Worm (Caenorhabditis elegans): ENCODE measurements around the gene nhr-38.
"Not testable (repeated sequence)": the region's sequence is repeated elsewhere in the genome, so short reads cannot be mapped to it uniquely, and the experiment has no call there.

The nhr-38 gene

DNA sequence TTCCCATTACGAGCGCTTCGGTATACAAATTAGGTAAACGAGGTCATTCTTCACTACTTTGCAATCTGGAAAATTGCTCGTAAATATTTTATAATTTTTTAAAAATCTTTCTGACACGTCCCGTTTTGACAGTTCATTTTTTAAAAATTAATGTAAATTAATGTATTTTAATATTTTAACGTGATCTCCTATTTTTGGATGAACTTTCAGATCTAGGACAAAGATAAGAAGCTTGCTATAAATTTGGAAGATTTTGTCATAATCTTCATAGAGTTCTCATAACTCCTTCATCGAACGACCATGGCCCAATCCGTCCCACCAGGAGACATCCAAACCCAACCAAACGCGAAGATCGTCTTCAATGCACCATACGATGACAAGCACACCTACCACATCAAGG, 21.3 kb upstream of the nhr-38 start, which contains the start of gene msp-76:
Gene msp-76 (plus strand): TSS at position 301 of the 400 bp plus-strand sequence.
- TF ChIP-seq tbx-11 (GFP tag; IDR thresholded peaks at IDR 0.05); flt-1 (GFP tag; IDR thresholded peaks at IDR 0.05); B0310.2 (tag; optimal IDR thresholded peaks at IDR 0.05): not testable (repeated sequence)

DNA sequence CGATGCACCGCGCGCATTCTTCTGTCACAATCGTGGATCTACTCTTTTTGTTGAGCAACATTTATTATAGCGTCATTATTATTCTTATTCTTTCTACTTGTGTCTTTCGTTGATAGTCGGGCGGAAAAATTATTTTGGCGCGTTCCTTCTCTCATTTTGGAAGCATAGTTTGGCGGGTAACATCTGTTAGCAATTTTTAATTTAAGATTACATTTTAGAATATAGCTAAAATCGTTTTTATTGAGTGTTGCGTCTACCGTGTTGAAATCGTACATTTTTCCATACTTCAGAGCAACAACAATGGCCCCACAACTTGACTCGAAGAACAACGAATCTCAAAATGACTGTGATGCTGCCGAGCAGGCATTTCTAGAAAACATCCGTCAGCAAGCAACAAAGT, 19.3 kb upstream of the nhr-38 start, which contains the start of gene sdz-36:
Gene sdz-36 (plus strand): TSS at position 301 of the 400 bp plus-strand sequence.
- TF ChIP-seq scrt-1 (GFP tag; IDR thresholded peaks at IDR 0.05) (no peak), tbx-37 (GFP tag; conservative IDR thresholded peaks at IDR 0.05) (no peak), ets-7 (tag; optimal IDR thresholded peaks at IDR 0.05) (no peak), ceh-13 (GFP tag; optimal IDR thresholded peaks at IDR 0.05) (no peak)

- TF ChIP-seq ama-1 (optimal IDR thresholded peaks at IDR 0.05) (no peak), aly-1 (tag; optimal IDR thresholded peaks at IDR 0.05) (no peak), tbx-37 (GFP tag; conservative IDR thresholded peaks at IDR 0.05) (no peak), ceh-13 (GFP tag; optimal IDR thresholded peaks at IDR 0.05) (no peak), B0310.2 (tag; optimal IDR thresholded peaks at IDR 0.05) (no peak), tra-4 (tag; optimal IDR thresholded peaks at IDR 0.05) (no peak), hnd-1 (tag; optimal IDR thresholded peaks at IDR 0.05) (no peak), scrt-1 (GFP tag; IDR thresholded peaks at IDR 0.05) (no peak), hmg-4 (GFP tag; optimal IDR thresholded peaks at IDR 0.05) (no peak), hmbx-1 (tag; optimal IDR thresholded peaks at IDR 0.05) (no peak), sea-1 (GFP tag; conservative IDR thresholded peaks at IDR 0.05) (no peak), tbx-11 (GFP tag; IDR thresholded peaks at IDR 0.05) (no peak)
Measured at ce11 chrIV:9692874-9693273, 17.1 kb upstream of the nhr-38 start, which contains the start of gene twk-9. TSS of gene twk-9 (plus strand) at chrIV:9693174.

- TF ChIP-seq ama-1 (optimal IDR thresholded peaks at IDR 0.05) (no peak), F13C5.2 (tag; optimal IDR thresholded peaks at IDR 0.05) (no peak), flt-1 (GFP tag; IDR thresholded peaks at IDR 0.05) (no peak), tra-4 (tag; optimal IDR thresholded peaks at IDR 0.05) (no peak), ceh-36 (tag; optimal IDR thresholded peaks at IDR 0.05) (no peak), tbx-37 (GFP tag; conservative IDR thresholded peaks at IDR 0.05) (no peak), B0310.2 (tag; optimal IDR thresholded peaks at IDR 0.05) (no peak), scrt-1 (GFP tag; IDR thresholded peaks at IDR 0.05) (no peak), ets-7 (tag; optimal IDR thresholded peaks at IDR 0.05) (no peak), aly-1 (tag; optimal IDR thresholded peaks at IDR 0.05) (no peak), hnd-1 (tag; optimal IDR thresholded peaks at IDR 0.05) (no peak), sea-1 (GFP tag; conservative IDR thresholded peaks at IDR 0.05) (no peak), tbx-11 (GFP tag; IDR thresholded peaks at IDR 0.05) (no peak), hmg-4 (GFP tag; optimal IDR thresholded peaks at IDR 0.05) (no peak), pes-1 (GFP tag; IDR thresholded peaks at IDR 0.05) (no peak), ceh-13 (GFP tag; optimal IDR thresholded peaks at IDR 0.05) (no peak), hmbx-1 (tag; optimal IDR thresholded peaks at IDR 0.05) (no peak)
Measured at ce11 chrIV:9696513-9696912, 13.5 kb upstream of the nhr-38 start.

DNA sequence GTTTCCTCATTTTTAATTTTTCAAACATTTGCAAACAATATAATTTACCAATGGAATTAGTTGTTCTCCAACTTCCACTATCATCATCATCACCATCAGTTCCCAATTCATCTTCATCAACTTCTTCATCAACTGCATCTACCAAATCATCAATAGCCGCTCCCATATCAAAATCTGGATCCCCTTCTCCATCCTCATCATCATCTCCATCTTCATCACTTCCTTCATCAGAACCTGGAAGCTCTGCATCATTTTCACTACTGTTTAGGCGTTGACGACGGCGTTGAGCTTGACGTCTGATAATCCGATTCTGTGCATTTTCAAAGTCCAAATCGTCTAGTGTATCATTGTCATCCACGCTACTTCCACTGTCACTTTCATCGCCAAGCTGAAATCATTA, 12.1 kb upstream of the nhr-38 start:
- TF ChIP-seq ceh-36 (tag; optimal IDR thresholded peaks at IDR 0.05) (no peak), tbx-11 (GFP tag; IDR thresholded peaks at IDR 0.05) (no peak), hmg-4 (GFP tag; optimal IDR thresholded peaks at IDR 0.05) (no peak), pes-1 (GFP tag; IDR thresholded peaks at IDR 0.05) (no peak), tbx-37 (GFP tag; conservative IDR thresholded peaks at IDR 0.05) (no peak)

DNA sequence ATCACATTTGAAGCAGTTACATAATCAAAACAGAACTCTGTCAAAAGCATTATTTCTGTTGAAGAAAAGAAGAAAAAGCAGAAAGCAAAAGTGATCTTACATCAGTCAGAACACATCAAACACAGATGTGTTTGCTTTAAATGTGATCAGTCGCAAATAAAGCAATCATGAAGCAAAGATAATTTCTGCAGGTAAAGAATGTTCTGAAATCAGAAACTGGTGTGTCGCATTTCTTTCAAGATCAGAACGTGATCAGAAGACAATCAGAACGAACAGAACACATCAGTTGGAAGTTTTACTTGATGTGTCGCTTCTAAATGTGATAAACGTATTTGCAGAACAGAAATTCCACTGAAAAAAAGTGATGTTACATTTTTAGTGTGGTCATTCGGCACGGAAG, 10.9 kb upstream of the nhr-38 start:
- TF ChIP-seq hmbx-1 (tag; optimal IDR thresholded peaks at IDR 0.05) (no peak), aly-1 (tag; optimal IDR thresholded peaks at IDR 0.05) (no peak), B0310.2 (tag; optimal IDR thresholded peaks at IDR 0.05) (no peak), tra-4 (tag; optimal IDR thresholded peaks at IDR 0.05) (no peak), tbx-37 (GFP tag; conservative IDR thresholded peaks at IDR 0.05) (no peak), ceh-36 (tag; optimal IDR thresholded peaks at IDR 0.05) (no peak), F13C5.2 (tag; optimal IDR thresholded peaks at IDR 0.05) (no peak), hmg-4 (GFP tag; optimal IDR thresholded peaks at IDR 0.05) (no peak), sea-1 (GFP tag; conservative IDR thresholded peaks at IDR 0.05) (no peak), tbx-11 (GFP tag; IDR thresholded peaks at IDR 0.05) (no peak), ama-1 (optimal IDR thresholded peaks at IDR 0.05) (no peak), pes-1 (GFP tag; IDR thresholded peaks at IDR 0.05) (no peak), flt-1 (GFP tag; IDR thresholded peaks at IDR 0.05) (no peak), ets-7 (tag; optimal IDR thresholded peaks at IDR 0.05) (no peak), scrt-1 (GFP tag; IDR thresholded peaks at IDR 0.05) (no peak), ceh-13 (GFP tag; optimal IDR thresholded peaks at IDR 0.05) (no peak), hnd-1 (tag; optimal IDR thresholded peaks at IDR 0.05) (no peak)

- TF ChIP-seq tra-4 (tag; optimal IDR thresholded peaks at IDR 0.05) (no peak), hmbx-1 (tag; optimal IDR thresholded peaks at IDR 0.05) (no peak), tbx-37 (GFP tag; conservative IDR thresholded peaks at IDR 0.05) (no peak), F13C5.2 (tag; optimal IDR thresholded peaks at IDR 0.05) (no peak), tbx-11 (GFP tag; IDR thresholded peaks at IDR 0.05) (no peak), aly-1 (tag; optimal IDR thresholded peaks at IDR 0.05) (no peak), hmg-4 (GFP tag; optimal IDR thresholded peaks at IDR 0.05) (no peak)
Measured at ce11 chrIV:9706704-9707197, 3.2 kb upstream of the nhr-38 start, which contains the start of the genes dcaf-1 and dph-3. TSS of gene dcaf-1 (minus strand) at chrIV:9706723. TSS of gene dph-3 (plus strand) at chrIV:9707147.

DNA sequence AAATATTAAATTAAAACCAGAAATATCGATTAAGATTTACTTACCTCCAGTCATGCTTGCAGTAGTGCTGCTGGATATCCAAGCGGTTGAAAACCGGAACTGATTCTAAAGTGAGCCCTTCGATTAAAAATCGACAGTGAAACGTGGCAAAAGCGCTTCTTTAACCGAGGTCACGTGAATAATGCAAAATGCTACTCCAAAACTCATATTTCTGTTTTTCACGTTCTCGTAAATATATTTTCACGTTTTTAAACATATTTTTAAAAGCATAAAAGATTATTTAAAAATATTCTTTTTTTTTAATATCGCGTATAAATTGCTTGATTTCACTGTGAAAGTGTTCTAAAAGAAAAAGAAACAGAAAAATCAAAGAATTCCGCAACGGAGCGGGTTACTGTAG, 782 bp upstream of the nhr-38 start, which contains the start of gene ant-1.3:
Gene ant-1.3 (minus strand): TSS at position 101 of the 400 bp plus-strand sequence.
- TF ChIP-seq F13C5.2 (tag; optimal IDR thresholded peaks at IDR 0.05) (no peak), ceh-36 (tag; optimal IDR thresholded peaks at IDR 0.05) (no peak)

Measured in whole organism, early embryonic.